Worm (Caenorhabditis elegans): ENCODE data around the gene gln-6.

The gln-6 gene

DNA sequence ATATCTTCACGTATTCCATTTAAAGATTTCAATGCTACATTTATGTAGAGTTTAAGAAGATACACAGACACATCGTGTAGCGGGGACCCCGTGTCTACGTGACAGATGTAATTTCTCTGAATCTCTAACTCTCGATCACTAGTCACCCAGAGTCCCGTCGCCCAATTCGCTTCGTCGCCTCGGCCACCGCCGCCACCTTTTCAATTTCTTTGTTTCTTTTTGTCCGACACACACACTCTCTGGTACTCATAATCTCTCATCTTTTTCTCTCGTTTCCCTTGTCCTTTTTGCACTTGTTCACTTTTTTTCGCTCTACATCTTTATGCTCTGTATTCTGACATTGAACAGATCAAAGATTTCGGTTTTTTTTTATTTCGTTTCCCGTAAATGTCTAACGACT lies 22.3 kb downstream of the gln-6 start (continued):
- no peak for TF ChIP-seq C34B4.2 (tag; optimal IDR thresholded peaks at IDR 0.05)
- peak; percentile 93 for TF ChIP-seq lin-14 (GFP tag; optimal IDR thresholded peaks at IDR 0.05)
- TF ChIP-seq dpl-1 (GFP tag; optimal IDR thresholded peaks at IDR 0.05) = peak in 2 of 3 experiments; percentile 0 to 40
- peak; percentile 80 for TF ChIP-seq rnt-1 (tag; optimal IDR thresholded peaks at IDR 0.05)
- peak; percentile 30 to 84 for TF ChIP-seq lsy-2 (tag; optimal IDR thresholded peaks at IDR 0.05)
- TF ChIP-seq nhr-84 (tag; optimal IDR thresholded peaks at IDR 0.05) = no peak
- peak; percentile 22 for TF ChIP-seq lin-15B (tag; optimal IDR thresholded peaks at IDR 0.05)
- TF ChIP-seq nhr-90 (tag; optimal IDR thresholded peaks at IDR 0.05; ENCODE audit: poor library complexity) = peak; percentile 56
- no peak for TF ChIP-seq ceh-63 (GFP tag; optimal IDR thresholded peaks at IDR 0.05)
- peak; percentile 87 for TF ChIP-seq fkh-8 (tag; optimal IDR thresholded peaks at IDR 0.05)
- no peak for TF ChIP-seq nhr-76 (tag; optimal IDR thresholded peaks at IDR 0.05)
- TF ChIP-seq ets-5 (GFP tag; IDR thresholded peaks at IDR 0.05) = no peak
- peak; percentile 60 for TF ChIP-seq xbp-1 (tag; optimal IDR thresholded peaks at IDR 0.05)
- no peak for TF ChIP-seq unc-98 (GFP tag; IDR thresholded peaks at IDR 0.05)
- peak; percentile 62 for TF ChIP-seq snpc-4 (tag; optimal IDR thresholded peaks at IDR 0.05)
- no peak for TF ChIP-seq fkh-10 (GFP tag; optimal IDR thresholded peaks at IDR 0.05)
- peak; percentile 51 for TF ChIP-seq nhr-77 (tag; optimal IDR thresholded peaks at IDR 0.05)
- peak; percentile 20 for TF ChIP-seq pag-3 (tag; optimal IDR thresholded peaks at IDR 0.05; ENCODE audit: borderline replicate concordance, insufficient read depth)
- TF ChIP-seq pqm-1 (tag; optimal IDR thresholded peaks at IDR 0.05) = no peak
- no peak for TF ChIP-seq lin-39 (tag; optimal IDR thresholded peaks at IDR 0.05)
- TF ChIP-seq nhr-47 (tag; optimal IDR thresholded peaks at IDR 0.05) = peak; percentile 70
- no peak for TF ChIP-seq ztf-11 (tag; optimal IDR thresholded peaks at IDR 0.05)

DNA sequence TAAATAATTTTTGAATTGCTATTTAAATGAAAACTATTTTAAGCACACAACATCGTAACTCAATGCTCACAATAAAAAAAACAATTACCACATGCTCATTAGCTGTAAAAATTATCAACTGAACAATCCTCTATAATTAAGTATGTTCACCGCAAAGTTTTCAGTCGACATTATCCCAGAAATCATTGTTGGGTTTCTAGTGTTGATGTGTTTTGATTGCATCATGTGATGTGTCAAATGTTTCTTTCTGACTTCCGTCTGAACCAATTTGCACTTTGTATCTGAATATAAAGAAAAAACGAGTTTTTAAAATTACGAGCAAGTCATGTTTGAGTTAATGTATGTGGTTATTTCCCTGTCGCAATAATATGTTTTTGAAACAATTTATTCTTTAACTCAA lies 22.9 kb downstream of the gln-6 start:
- TF ChIP-seq efl-1 (optimal IDR thresholded peaks at IDR 0.05) (no peak), efl-1 (GFP tag; optimal IDR thresholded peaks at IDR 0.05 in 1 of 2) (no peak), Y116A8C.19 (tag; optimal IDR thresholded peaks at IDR 0.05; ENCODE audit: borderline replicate concordance) (no peak), blmp-1 (tag; optimal IDR thresholded peaks at IDR 0.05) (no peak), mep-1 (tag; optimal IDR thresholded peaks at IDR 0.05) (no peak), ztf-4 (tag; optimal IDR thresholded peaks at IDR 0.05) (no peak), F16B12.6 (tag; optimal IDR thresholded peaks at IDR 0.05) (no peak), nhr-84 (tag; optimal IDR thresholded peaks at IDR 0.05) (no peak), fkh-8 (tag; optimal IDR thresholded peaks at IDR 0.05) (no peak), ces-1 (GFP tag; optimal IDR thresholded peaks at IDR 0.05) (no peak), grh-1 (GFP tag; IDR thresholded peaks at IDR 0.05) (no peak), nhr-71 (tag; optimal IDR thresholded peaks at IDR 0.05) (no peak), nhr-90 (tag; optimal IDR thresholded peaks at IDR 0.05; ENCODE audit: poor library complexity) (no peak), ama-1 (optimal IDR thresholded peaks at IDR 0.05) (no peak), alr-1 (tag; optimal IDR thresholded peaks at IDR 0.05; ENCODE audit: borderline replicate concordance) (no peak), nhr-237 (tag; optimal IDR thresholded peaks at IDR 0.05) (no peak), pag-3 (tag; optimal IDR thresholded peaks at IDR 0.05; ENCODE audit: borderline replicate concordance, insufficient read depth) (no peak), C04F5.9 (tag; optimal IDR thresholded peaks at IDR 0.05) (no peak), nhr-76 (tag; optimal IDR thresholded peaks at IDR 0.05) (no peak)

DNA sequence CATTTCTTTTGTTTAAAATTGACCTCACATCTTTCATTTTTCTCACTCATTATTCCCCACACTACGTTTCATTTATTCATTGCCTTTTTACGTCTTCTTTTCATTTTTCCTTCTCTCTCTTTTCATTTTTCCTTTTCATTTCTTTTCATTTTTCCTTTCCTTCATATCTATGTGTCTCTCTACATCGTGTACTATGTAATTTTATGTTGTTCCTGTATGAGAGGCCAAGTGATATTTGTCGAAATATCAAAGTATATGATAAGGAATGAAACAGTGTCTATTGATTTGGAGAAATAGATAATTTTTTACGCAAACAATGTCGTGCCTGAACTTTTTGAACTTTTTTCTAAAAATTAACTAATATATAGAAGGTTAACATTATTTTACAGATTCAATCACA lies 24.2 kb downstream of the gln-6 start:
- no peak for TF ChIP-seq snpc-4 (tag; optimal IDR thresholded peaks at IDR 0.05)
- TF ChIP-seq unc-62 (GFP tag; optimal IDR thresholded peaks at IDR 0.05) = no peak
- no peak for TF ChIP-seq nhr-84 (tag; optimal IDR thresholded peaks at IDR 0.05)
- no peak for TF ChIP-seq rnt-1 (tag; optimal IDR thresholded peaks at IDR 0.05)
- no peak for TF ChIP-seq lin-13 (GFP tag; optimal IDR thresholded peaks at IDR 0.05)
- TF ChIP-seq elt-3 (tag; optimal IDR thresholded peaks at IDR 0.05) = peak in 5 of 6 experiments; percentile 49 to 81 (median 66)
- no peak for TF ChIP-seq nhr-90 (tag; optimal IDR thresholded peaks at IDR 0.05; ENCODE audit: poor library complexity)
- TF ChIP-seq ceh-88 (GFP tag; IDR thresholded peaks at IDR 0.05) = no peak
- no peak for TF ChIP-seq irx-1 (tag; optimal IDR thresholded peaks at IDR 0.05)
- TF ChIP-seq zip-4 (GFP tag; optimal IDR thresholded peaks at IDR 0.05) = no peak
- TF ChIP-seq nhr-76 (tag; optimal IDR thresholded peaks at IDR 0.05) = no peak
- TF ChIP-seq fkh-8 (tag; optimal IDR thresholded peaks at IDR 0.05) = no peak
- TF ChIP-seq unc-98 (GFP tag; IDR thresholded peaks at IDR 0.05) = no peak
- TF ChIP-seq nhr-71 (tag; optimal IDR thresholded peaks at IDR 0.05) = peak; percentile 36
- no peak for TF ChIP-seq dpl-1 (GFP tag; optimal IDR thresholded peaks at IDR 0.05)
- TF ChIP-seq nhr-28 (tag; optimal IDR thresholded peaks at IDR 0.05) = no peak
- TF ChIP-seq lin-14 (GFP tag; optimal IDR thresholded peaks at IDR 0.05) = peak; percentile 64
- TF ChIP-seq ets-5 (GFP tag; IDR thresholded peaks at IDR 0.05) = no peak
- TF ChIP-seq fos-1 (tag; optimal IDR thresholded peaks at IDR 0.05) = no peak
- TF ChIP-seq fkh-4 (tag; optimal IDR thresholded peaks at IDR 0.05; ENCODE audit: borderline replicate concordance) = no peak
- TF ChIP-seq aha-1 (tag; optimal IDR thresholded peaks at IDR 0.05) = no peak
- TF ChIP-seq unc-130 (tag; optimal IDR thresholded peaks at IDR 0.05) = no peak
- no peak for TF ChIP-seq lir-3 (tag; optimal IDR thresholded peaks at IDR 0.05; ENCODE audit: poor library complexity)
- TF ChIP-seq efl-1 (optimal IDR thresholded peaks at IDR 0.05) = no peak
- peak in 1 of 2 experiments; percentile 6 for TF ChIP-seq efl-1 (GFP tag; optimal IDR thresholded peaks at IDR 0.05 in 1 of 2)
- no peak for TF ChIP-seq ceh-90 (tag; optimal IDR thresholded peaks at IDR 0.05)
